Worm (Caenorhabditis elegans) whole organism, L4 larva: Measurements from ENCODE around the gene ttc-17.

Source experiments
- D1046.2 ChIP-seq: fragments of 200-800 bp; sonication (Bioruptor generic); IDR thresholded peaks from 2 replicates; pipeline ENCODE4 v1.3.6; 2022; ENCODE audit warnings: missing genetic modification characterization, missing compliant biosample characterization
- F37D6.2 ChIP-seq: sonication (generic microtip); optimal IDR thresholded peaks from 2 replicates; lab custom pipeline; 2016; ENCODE audit warnings: mild to moderate bottlenecking, missing genetic modification characterization, missing compliant biosample characterization
- ama-1 ChIP-seq: fragments of 150-350 bp; optimal IDR thresholded peaks from 2 replicates; lab custom pipeline; 2014; ENCODE audit warnings: inconsistent platforms, mixed read lengths
- fkh-10 ChIP-seq: fragments of 150-350 bp; optimal IDR thresholded peaks from 2 replicates; lab custom pipeline; 2014; ENCODE audit warnings: missing biosample characterization, missing genetic modification reagents, missing genetic modification characterization
- lin-39 ChIP-seq: fragments of 150-350 bp; optimal IDR thresholded peaks from 2 replicates; lab custom pipeline; 2014; ENCODE audit warnings: missing biosample characterization, missing genetic modification reagents, missing genetic modification characterization
- nhr-111 ChIP-seq: fragments of 200-800 bp; sonication (Bioruptor generic); optimal IDR thresholded peaks from 2 replicates; lab custom pipeline; 2018; ENCODE audit warnings: mild to moderate bottlenecking, missing genetic modification characterization, missing compliant biosample characterization
- nhr-25 ChIP-seq: sonication (generic microtip); optimal IDR thresholded peaks from 2 replicates; lab custom pipeline; 2017; ENCODE audit warnings: missing genetic modification characterization, mild to moderate bottlenecking, missing compliant biosample characterization, antibody characterized with exemption, moderate library complexity, borderline replicate concordance; ENCODE audit not compliant: insufficient read depth
- pha-4 ChIP-seq, 2 experiments: fragments of 150-350 bp in 1 of 2; fragments of 200-800 bp in 1 of 2; sonication (Bioruptor generic) in 1 of 2; IDR thresholded peaks in 1 of 2; optimal IDR thresholded peaks in 1 of 2; 2 replicates each; pipeline versions ENCODE4 v1.3.6 to Lab custom; 2014 to 2022; ENCODE audit warnings: missing genetic modification characterization in 2 of 2, missing genetic modification reagents in 2 of 2, missing biosample characterization in 1 of 2, missing compliant biosample characterization in 1 of 2
- pqm-1 ChIP-seq: sonication (generic microtip); optimal IDR thresholded peaks from 2 replicates; lab custom pipeline; 2017; ENCODE audit warnings: missing biosample characterization, missing genetic modification characterization
- unc-39 ChIP-seq: sonication (generic microtip); optimal IDR thresholded peaks from 2 replicates; lab custom pipeline; 2017; ENCODE audit warnings: missing biosample characterization, missing genetic modification characterization
- unc-62 ChIP-seq, 3 experiments: fragments of 150-350 bp in 1 of 3; sonication (generic microtip); optimal IDR thresholded peaks in 2 of 3; peaks in 1 of 3; 1 replicate in 1 of 3; 2 replicates in 2 of 3; lab custom pipeline; 2014 to 2017; ENCODE audit warnings: missing biosample characterization in 3 of 3, missing genetic modification characterization in 3 of 3, missing genetic modification reagents in 3 of 3, missing genotype in 1 of 3
- vab-7 ChIP-seq: fragments of 200-800 bp; sonication (Bioruptor generic); IDR thresholded peaks from 2 replicates; pipeline ENCODE4 v1.3.6; 2022; ENCODE audit warnings: missing genetic modification reagents, missing genetic modification characterization, missing compliant biosample characterization

ce11 chrV:8922781-8923180 lies 34.1 kb upstream of the ttc-17 start, which contains the start of gene ttr-47:
- no peak for TF ChIP-seq ama-1 (lab: Kevin White, UChicago)
- TF ChIP-seq nhr-25: no peak
- no peak for TF ChIP-seq vab-7 (GFP tag; lab: Robert Waterston, UW)
- TF ChIP-seq unc-62 (GFP tag; optimal IDR thresholded peaks at IDR 0.05 in 1 of 2; lab: Kevin White, UChicago): peak in 1 of 2 experiments; percentile 89
- TF ChIP-seq unc-62 (tag; optimal IDR thresholded peaks at IDR 0.05; lab: Kevin White, UChicago): no peak
- TF ChIP-seq fkh-10 (GFP tag; lab: Kevin White, UChicago): no peak
- TF ChIP-seq D1046.2 (GFP tag; lab: Robert Waterston, UW): no peak
- no peak for TF ChIP-seq unc-39 (tag; lab: Kevin White, UChicago)
- no peak for TF ChIP-seq lin-39
- no peak for TF ChIP-seq F37D6.2 (tag; lab: Kevin White, UChicago)
- TF ChIP-seq pqm-1 (tag; lab: Kevin White, UChicago): no peak
- no peak for TF ChIP-seq pha-4 (GFP tag; IDR thresholded peaks at IDR 0.05; lab: Robert Waterston, UW)
- TF ChIP-seq pha-4 (tag; optimal IDR thresholded peaks at IDR 0.05; lab: Kevin White, UChicago): no peak
- no peak for TF ChIP-seq nhr-111 (GFP tag; lab: Kevin White, UChicago)
